Fruit fly (Drosophila melanogaster): ENCODE results near the gene msl-1.
A peak's percentile ranks its signal among the peaks of the same experiment; 100 is the strongest.

Gene msl-1

DNA sequence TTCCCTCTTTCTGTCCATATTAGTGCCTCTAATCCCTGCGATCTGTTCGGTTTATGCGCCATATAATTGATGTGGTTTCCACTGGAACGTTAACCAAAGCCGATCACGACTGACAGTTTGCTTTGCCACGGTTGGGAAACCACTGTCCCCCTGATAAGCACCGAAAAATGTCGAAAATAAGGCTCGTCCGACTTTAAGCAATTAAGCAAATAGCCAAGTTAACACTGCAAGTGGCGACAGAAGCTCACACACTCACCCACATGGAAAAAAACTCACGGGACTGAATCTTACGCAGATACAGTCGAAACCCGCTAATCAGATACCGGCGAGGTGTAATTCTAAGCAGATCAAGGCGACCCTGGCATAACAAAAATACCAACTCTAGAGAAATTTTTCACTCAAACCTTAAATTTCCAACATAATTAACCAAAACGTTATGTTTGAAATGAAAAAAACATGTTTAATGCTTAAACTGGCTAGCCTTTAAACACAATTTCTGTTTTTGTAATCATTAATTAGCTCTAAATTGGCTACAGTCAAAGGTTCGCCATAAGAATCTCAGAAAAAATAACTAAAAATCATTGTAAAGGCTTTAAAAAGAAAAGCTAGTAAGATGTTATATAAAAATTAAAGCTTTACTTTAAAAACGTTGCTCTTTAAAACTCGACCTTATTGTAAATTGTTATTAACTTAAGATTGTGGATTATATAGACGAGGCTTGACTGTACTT lies 10.5 kb downstream of the msl-1 start (continued):
- TF ChIP-seq CG18011 (GFP tag; optimal IDR thresholded peaks at IDR 0.05) = no peak
- TF ChIP-seq Blimp-1 (GFP tag; optimal IDR thresholded peaks at IDR 0.05) = no peak
- TF ChIP-seq CkIIα-i1 (GFP tag; IDR thresholded peaks at IDR 0.05) = no peak
- no peak for TF ChIP-seq CG2889 (GFP tag; IDR thresholded peaks at IDR 0.05)
- TF ChIP-seq oc (tag; optimal IDR thresholded peaks at IDR 0.05) = no peak
- TF ChIP-seq Oli (tag; optimal IDR thresholded peaks at IDR 0.05) = no peak
- TF ChIP-seq CG11723 (GFP tag; optimal IDR thresholded peaks at IDR 0.05) = no peak
- peak; percentile 2 for TF ChIP-seq Hsf (GFP tag; optimal IDR thresholded peaks at IDR 0.05)
- no peak for TF ChIP-seq D19B (GFP tag; optimal IDR thresholded peaks at IDR 0.05)
- no peak for TF ChIP-seq CG14050 (GFP tag; IDR thresholded peaks at IDR 0.05)
- no peak for TF ChIP-seq h (optimal IDR thresholded peaks at IDR 0.05)
- TF ChIP-seq CG7928 (GFP tag; optimal IDR thresholded peaks at IDR 0.05) = no peak
- peak; percentile 20 for TF ChIP-seq CG17385 (GFP tag; optimal IDR thresholded peaks at IDR 0.05)
- no peak for TF ChIP-seq B-H1 (GFP tag; IDR thresholded peaks at IDR 0.05)
- TF ChIP-seq CG7786 (GFP tag; optimal IDR thresholded peaks at IDR 0.05) = peak; percentile 33
- no peak for TF ChIP-seq aop (GFP tag; IDR thresholded peaks at IDR 0.05)
- TF ChIP-seq CG2875 (GFP tag; optimal IDR thresholded peaks at IDR 0.05) = no peak
- peak; percentile 7; the same call in 1 of the 2 replicates for TF ChIP-seq CG9215 (GFP tag; IDR thresholded peaks at IDR 0.05)
- no peak for TF ChIP-seq Neu2 (GFP tag; optimal IDR thresholded peaks at IDR 0.05; ENCODE audit: borderline replicate concordance)
- TF ChIP-seq tap (tag; optimal IDR thresholded peaks at IDR 0.05) = no peak
- no peak for TF ChIP-seq sisA (GFP tag; IDR thresholded peaks at IDR 0.05)
- TF ChIP-seq disco-r (GFP tag; optimal IDR thresholded peaks at IDR 0.05) = no peak
- TF ChIP-seq CG15696 (tag; optimal IDR thresholded peaks at IDR 0.05) = no peak
- 0 out of 2 replicates have a peak, but pooled peaks have one; percentile 6 for TF ChIP-seq vvl (GFP tag; IDR thresholded peaks at IDR 0.05)
- no peak for TF ChIP-seq CG10274 (GFP tag; optimal IDR thresholded peaks at IDR 0.05)
- TF ChIP-seq rib (GFP tag; IDR thresholded peaks at IDR 0.05) = no peak
- no peak for TF ChIP-seq CG4282 (GFP tag; optimal IDR thresholded peaks at IDR 0.05)
- TF ChIP-seq tup (GFP tag; optimal IDR thresholded peaks at IDR 0.05) = no peak
- TF ChIP-seq Gug (GFP tag; IDR thresholded peaks at IDR 0.05) = no peak
- no peak for TF ChIP-seq klu (GFP tag; IDR thresholded peaks at IDR 0.05)
- TF ChIP-seq lov (optimal IDR thresholded peaks at IDR 0.05) = no peak
- no peak for TF ChIP-seq lov (GFP tag; IDR thresholded peaks at IDR 0.05)
- no peak for TF ChIP-seq amos (GFP tag; IDR thresholded peaks at IDR 0.05; ENCODE audit: partially characterized antibody)
- TF ChIP-seq Sox100B (GFP tag; optimal IDR thresholded peaks at IDR 0.05) = no peak
- no peak for TF ChIP-seq CG11504 (tag; optimal IDR thresholded peaks at IDR 0.05)
- TF ChIP-seq CG2202 (tag; optimal IDR thresholded peaks at IDR 0.05) = no peak
- 0 out of 3 replicates have a peak, but pooled peaks have one; percentile 18 for TF ChIP-seq CG11695 (GFP tag; IDR thresholded peaks at IDR 0.05)
- no peak for TF ChIP-seq CG4404 (GFP tag; IDR thresholded peaks at IDR 0.05)
- peak; percentile 13 for TF ChIP-seq phol (tag; optimal IDR thresholded peaks at IDR 0.05)
- TF ChIP-seq Adf1 (GFP tag; IDR thresholded peaks at IDR 0.05) = no peak
- TF ChIP-seq zen (tag; optimal IDR thresholded peaks at IDR 0.05) = no peak
- TF ChIP-seq caup (GFP tag; optimal IDR thresholded peaks at IDR 0.05; ENCODE audit: severe bottlenecking) = no peak
- no peak for TF ChIP-seq Dref (GFP tag; IDR thresholded peaks at IDR 0.05)
- TF ChIP-seq slp2 (GFP tag; optimal IDR thresholded peaks at IDR 0.05) = no peak
- 0 out of 2 replicates have a peak, but pooled peaks have one; percentile 10 for TF ChIP-seq CG14441 (GFP tag; IDR thresholded peaks at IDR 0.05)
- no peak for TF ChIP-seq hkb (optimal IDR thresholded peaks at IDR 0.05)
- TF ChIP-seq hkb (GFP tag; IDR thresholded peaks at IDR 0.05) = no peak; the same call in 1 of the 2 replicates
- TF ChIP-seq HHEX (GFP tag; optimal IDR thresholded peaks at IDR 0.05) = no peak
- TF ChIP-seq zfh1 (GFP tag; IDR thresholded peaks at IDR 0.05) = no peak
- TF ChIP-seq Dek (tag; optimal IDR thresholded peaks at IDR 0.05) = no peak
- TF ChIP-seq jigr1 (GFP tag; IDR thresholded peaks at IDR 0.05) = no peak
